Worm (Caenorhabditis elegans): ENCODE results near the gene hrpu-1.

- TF ChIP-seq him-1 (tag; optimal IDR thresholded peaks at IDR 0.05) (no peak), dao-5 (tag; optimal IDR thresholded peaks at IDR 0.05) (no peak), W03F9.2 (tag; optimal IDR thresholded peaks at IDR 0.05) (no peak)
These were observed 11.0 kb upstream of the hrpu-1 start for ce11 chrIV:15028386-15028785.
